Fruit fly (Drosophila melanogaster): Measurements from ENCODE around the gene CG17597.

CG17597 gene

dm6 chr2L:18788953-18789352 is 42.0 kb downstream of the CG17597 start (continued):
- TF ChIP-seq gro (GFP tag; optimal IDR thresholded peaks at IDR 0.05) (no peak), Blimp-1 (GFP tag; optimal IDR thresholded peaks at IDR 0.05) (peak; percentile 43), sug (tag; optimal IDR thresholded peaks at IDR 0.05) (peak; percentile 44), CG12744 (GFP tag; optimal IDR thresholded peaks at IDR 0.05) (no peak), lov (optimal IDR thresholded peaks at IDR 0.05) (no peak), lov (GFP tag; IDR thresholded peaks at IDR 0.05) (no peak)

- TF ChIP-seq Asciz (GFP tag; optimal IDR thresholded peaks at IDR 0.05) (no peak), Trl (optimal IDR thresholded peaks at IDR 0.05) (peak in 1 of 2 experiments; percentile 2), Trl (GFP tag; optimal IDR thresholded peaks at IDR 0.05) (no peak), mirr (GFP tag; optimal IDR thresholded peaks at IDR 0.05) (peak; percentile 72), Deaf1 (tag; optimal IDR thresholded peaks at IDR 0.05) (peak; percentile 80), dan (GFP tag; IDR thresholded peaks at IDR 0.05) (no peak), exex (tag; optimal IDR thresholded peaks at IDR 0.05) (peak; percentile 70), CG18599 (GFP tag; optimal IDR thresholded peaks at IDR 0.05) (peak; percentile 12), Med (GFP tag) (peak; percentile 38), CG34376 (GFP tag; optimal IDR thresholded peaks at IDR 0.05) (peak; percentile 66), Aef1 (GFP tag; IDR thresholded peaks at IDR 0.05) (no peak), CG2199 (GFP tag; IDR thresholded peaks at IDR 0.05) (0 out of 3 replicates have a peak, but pooled peaks have one; percentile 57), sug (tag; optimal IDR thresholded peaks at IDR 0.05) (peak; percentile 69)
These were observed 43.5 kb downstream of the CG17597 start for dm6 chr2L:18787415-18787989.

- TF ChIP-seq CTCF (GFP tag; optimal IDR thresholded peaks at IDR 0.05) (no peak), pros (GFP tag; optimal IDR thresholded peaks at IDR 0.05) (peak; percentile 53), nerfin-1 (tag; optimal IDR thresholded peaks at IDR 0.05) (peak; percentile 71), Spps (tag; optimal IDR thresholded peaks at IDR 0.05) (no peak), tll (GFP tag; optimal IDR thresholded peaks at IDR 0.05) (peak in 1 of 2 experiments; percentile 80), CG3726 (GFP tag; IDR thresholded peaks at IDR 0.05) (no peak), Blimp-1 (GFP tag; optimal IDR thresholded peaks at IDR 0.05) (no peak), CG2199 (GFP tag; IDR thresholded peaks at IDR 0.05) (0 out of 3 replicates have a peak, but pooled peaks have one; percentile 30), Chrac-16 (GFP tag; optimal IDR thresholded peaks at IDR 0.05) (no peak), Lim3 (GFP tag; IDR thresholded peaks at IDR 0.05) (no peak), Nf-YC (tag; optimal IDR thresholded peaks at IDR 0.05) (no peak), shn (GFP tag; optimal IDR thresholded peaks at IDR 0.05) (no peak), amos (GFP tag; IDR thresholded peaks at IDR 0.05; ENCODE audit: partially characterized antibody) (no peak), CG18476 (GFP tag; optimal IDR thresholded peaks at IDR 0.05) (no peak), nau (GFP tag; optimal IDR thresholded peaks at IDR 0.05) (no peak), D (optimal IDR thresholded peaks at IDR 0.05) (no peak), D (GFP tag; optimal IDR thresholded peaks at IDR 0.05) (peak; percentile 12), NC2β (GFP tag; optimal IDR thresholded peaks at IDR 0.05) (no peak), sens (GFP tag) (peak; percentile 65), gsb-n (tag; optimal IDR thresholded peaks at IDR 0.05) (peak; percentile 56), Kr (GFP tag; optimal IDR thresholded peaks at IDR 0.05) (peak; percentile 91), Dll (GFP tag; IDR thresholded peaks at IDR 0.05; ENCODE audit: partially characterized antibody) (no peak), lov (optimal IDR thresholded peaks at IDR 0.05) (no peak), lov (GFP tag; IDR thresholded peaks at IDR 0.05) (0 out of 3 replicates have a peak, but pooled peaks have one; percentile 46), vfl (GFP tag; optimal IDR thresholded peaks at IDR 0.05) (no peak), sr (GFP tag; IDR thresholded peaks at IDR 0.05) (no peak), ac (GFP tag; optimal IDR thresholded peaks at IDR 0.05) (peak; percentile 40), B-H2 (GFP tag; optimal IDR thresholded peaks at IDR 0.05) (no peak), Nf-YB (GFP tag; optimal IDR thresholded peaks at IDR 0.05) (peak; percentile 22), zfh2 (GFP tag; optimal IDR thresholded peaks at IDR 0.05) (no peak), gcm (GFP tag; optimal IDR thresholded peaks at IDR 0.05) (peak; percentile 27), CG9215 (GFP tag; IDR thresholded peaks at IDR 0.05) (no peak)
These were observed 45.8 kb downstream of the CG17597 start for dm6 chr2L:18785026-18785600.

All from whole organism, embryonic.